Worm (Caenorhabditis elegans) whole organism, L4/young adult: ENCODE data around the gene cra-1.

Experiments used
- W03F9.2 ChIP-seq: fragments of 150-350 bp; optimal IDR thresholded peaks from 2 replicates; lab custom pipeline; 2014; ENCODE audit warnings: missing biosample characterization, missing genetic modification characterization
- dao-5 ChIP-seq: sonication (generic microtip); optimal IDR thresholded peaks from 2 replicates; lab custom pipeline; 2016; ENCODE audit warnings: missing genotype, missing genetic modification characterization, moderate library complexity, missing compliant biosample characterization
- him-1 ChIP-seq: sonication (generic microtip); optimal IDR thresholded peaks from 2 replicates; lab custom pipeline; 2016; ENCODE audit warnings: missing genotype, missing genetic modification reagents, missing genetic modification characterization, missing compliant biosample characterization

Gene cra-1

DNA sequence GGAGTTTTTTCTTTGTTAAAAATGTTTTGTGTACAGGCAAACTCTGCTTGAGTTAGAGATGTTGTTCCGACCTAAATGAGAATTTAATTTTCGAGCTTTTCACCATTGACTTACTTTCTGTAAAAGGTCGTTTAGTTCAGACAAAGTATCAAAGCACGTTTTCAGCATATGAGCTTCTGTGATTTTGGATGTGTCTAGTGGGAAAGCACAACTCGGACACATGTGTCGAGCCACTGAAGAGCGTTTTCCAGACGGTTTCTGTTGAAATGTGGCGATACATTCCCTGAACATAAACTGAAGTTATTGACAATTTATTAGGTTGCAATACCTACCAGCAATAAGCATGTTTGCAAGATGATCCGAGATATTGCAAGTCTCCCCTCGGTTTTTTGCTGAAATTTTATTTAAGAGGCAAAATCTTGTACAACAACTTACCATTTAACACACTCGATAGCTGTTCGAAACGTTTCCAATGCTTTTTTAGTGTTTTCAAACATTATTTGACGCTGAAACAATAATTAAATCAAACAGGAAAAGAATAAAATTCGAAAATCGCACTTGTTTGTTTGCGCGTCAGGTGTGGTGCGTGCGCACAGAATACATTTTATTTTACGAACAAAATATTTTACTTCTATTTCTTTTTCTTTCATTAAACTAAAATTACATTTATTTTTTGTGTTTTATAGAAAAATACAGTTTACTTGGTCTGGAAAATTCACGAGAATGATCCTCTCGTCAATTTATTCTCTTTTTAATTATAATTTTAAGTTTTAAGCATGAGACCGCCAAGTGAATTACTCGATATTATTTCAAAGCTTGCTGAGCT lies 20.0 kb upstream of the cra-1 start, which contains the start of the genes brd-1 and K04C2.2:
Gene brd-1 (minus strand): TSS at position 506 of the 826 bp plus-strand sequence.
Gene K04C2.2 (plus strand): TSS at position 776 of the 826 bp plus-strand sequence.
- no peak for TF ChIP-seq W03F9.2
- no peak for TF ChIP-seq dao-5 (tag; lab: Kevin White, UChicago)
- no peak for TF ChIP-seq him-1

DNA sequence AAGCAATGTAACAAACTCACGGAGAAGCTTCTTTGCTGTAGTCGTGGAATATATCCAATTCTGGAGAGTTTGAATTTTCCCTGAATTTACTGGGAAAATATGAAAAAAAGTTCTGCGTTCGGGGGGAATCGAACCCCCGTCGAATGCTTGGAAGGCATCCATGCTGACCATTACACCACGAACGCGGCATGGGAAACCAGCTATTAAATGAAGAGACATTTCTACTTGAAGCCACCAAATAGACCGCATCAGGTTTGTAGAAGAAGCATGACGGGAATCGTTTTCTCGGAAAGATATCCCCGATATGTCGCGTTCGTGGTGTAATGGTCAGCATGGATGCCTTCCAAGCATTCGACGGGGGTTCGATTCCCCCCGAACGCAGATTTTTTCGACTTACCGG lies 19.2 kb upstream of the cra-1 start:
- peak; percentile 79 for TF ChIP-seq dao-5 (tag; lab: Kevin White, UChicago)
- TF ChIP-seq him-1: no peak
- no peak for TF ChIP-seq W03F9.2

DNA sequence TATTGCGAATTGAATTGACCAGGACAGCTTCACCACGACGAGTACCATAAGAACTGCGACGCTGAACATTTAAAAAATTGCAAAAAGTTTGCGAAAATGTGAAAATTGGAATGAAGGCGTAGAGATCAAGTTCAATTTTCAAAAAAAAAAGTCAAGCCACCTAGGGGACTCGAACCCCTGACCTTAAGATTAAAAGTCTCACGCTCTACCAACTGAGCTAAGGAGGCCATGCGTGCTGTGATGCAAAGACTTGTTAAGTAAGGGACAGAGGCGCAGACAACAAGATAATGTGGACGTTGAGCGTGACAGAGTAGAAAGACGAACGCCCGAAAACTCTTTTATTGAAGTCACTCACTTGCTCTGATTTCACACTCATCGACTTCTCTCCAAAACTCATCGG lies 18.3 kb upstream of the cra-1 start:
- TF ChIP-seq him-1: peak; percentile 51
- TF ChIP-seq dao-5 (tag; lab: Kevin White, UChicago): peak; percentile 53
- TF ChIP-seq W03F9.2: peak; percentile 61

DNA sequence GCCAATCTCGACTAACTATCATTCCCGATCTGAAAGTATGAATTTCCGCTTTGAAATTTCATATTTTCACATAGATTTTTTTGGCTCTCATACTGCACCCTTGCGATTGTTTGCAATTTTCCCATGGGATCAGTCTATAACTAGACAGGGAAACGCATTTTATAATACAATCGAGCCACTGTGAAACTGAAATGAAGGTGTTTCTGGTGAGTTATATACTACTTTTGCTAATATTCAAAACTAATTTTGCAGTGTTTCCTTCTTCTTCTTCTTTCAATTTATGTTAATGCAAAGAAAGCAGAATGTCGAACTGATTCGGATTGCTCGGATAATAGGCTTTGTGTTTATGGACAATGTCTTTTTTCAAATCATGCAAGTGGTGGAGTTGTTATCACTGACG lies 16.6 kb upstream of the cra-1 start:
- TF ChIP-seq W03F9.2: no peak
- no peak for TF ChIP-seq dao-5 (tag; lab: Kevin White, UChicago)
- no peak for TF ChIP-seq him-1

DNA sequence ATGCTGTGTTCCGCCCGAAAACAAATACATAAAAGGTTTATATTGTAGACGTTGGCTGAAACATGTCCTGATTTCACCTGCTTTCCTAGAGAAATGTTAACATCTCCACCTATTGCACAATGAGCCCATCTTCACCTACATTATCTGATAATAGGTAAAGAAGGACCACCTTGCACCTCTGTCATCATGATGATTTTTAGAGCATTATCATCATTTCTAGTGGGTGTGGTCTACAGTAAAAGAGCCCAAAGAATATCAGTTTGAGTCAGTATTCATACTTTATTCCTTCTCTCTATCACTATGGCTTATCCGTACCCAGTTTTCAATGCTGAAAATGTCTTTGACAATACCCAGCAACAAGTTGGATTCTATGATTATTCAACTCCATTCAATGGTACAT lies 14.9 kb upstream of the cra-1 start, which contains the start of gene med-2:
Gene med-2 (plus strand): TSS at position 301 of the 400 bp plus-strand sequence.
- TF ChIP-seq him-1 (no peak), W03F9.2 (no peak), dao-5 (tag; lab: Kevin White, UChicago) (no peak)

DNA sequence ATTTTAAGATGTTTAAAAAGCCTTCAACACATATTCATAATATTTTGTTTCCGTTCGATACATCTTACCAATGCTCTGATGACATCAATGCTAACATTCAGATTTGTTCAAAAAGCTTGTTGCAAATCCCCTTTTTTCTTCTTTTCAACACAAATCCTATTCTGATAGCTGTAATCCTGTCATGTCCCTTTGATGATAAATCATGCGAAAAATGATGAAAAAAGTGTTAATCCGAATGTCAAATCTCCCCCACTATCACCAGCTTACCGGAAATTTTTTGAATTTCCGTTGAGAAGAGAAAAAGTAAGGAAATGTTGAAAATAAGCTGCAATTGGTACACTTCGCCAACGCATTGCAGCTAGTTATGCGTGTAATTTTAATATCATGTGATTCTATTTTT lies 12.5 kb upstream of the cra-1 start:
- TF ChIP-seq W03F9.2 (no peak), him-1 (no peak), dao-5 (tag; lab: Kevin White, UChicago) (no peak)

DNA sequence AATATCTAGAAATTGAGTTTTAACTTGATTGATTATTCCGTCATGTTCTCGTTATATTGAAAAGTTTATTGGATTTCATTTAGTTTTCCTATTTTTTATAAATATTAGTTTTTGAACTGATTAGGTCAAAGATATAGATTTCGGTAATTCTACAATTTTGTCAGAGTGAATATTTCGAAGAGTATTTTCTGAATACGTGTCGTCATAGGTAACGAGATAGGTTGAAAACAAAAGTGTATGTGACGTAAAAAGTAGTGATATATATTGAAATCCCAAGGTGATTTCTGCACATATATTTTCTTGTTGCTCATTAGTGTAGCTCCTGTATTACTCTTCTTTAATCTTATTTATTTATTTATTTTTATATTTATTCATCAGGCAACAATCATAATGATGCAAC lies 11.5 kb upstream of the cra-1 start, which contains the start of gene K04C2.7:
Gene K04C2.7 (plus strand): TSS at position 301 of the 400 bp plus-strand sequence.
- no peak for TF ChIP-seq dao-5 (tag; lab: Kevin White, UChicago)
- TF ChIP-seq W03F9.2: no peak
- TF ChIP-seq him-1: no peak

DNA sequence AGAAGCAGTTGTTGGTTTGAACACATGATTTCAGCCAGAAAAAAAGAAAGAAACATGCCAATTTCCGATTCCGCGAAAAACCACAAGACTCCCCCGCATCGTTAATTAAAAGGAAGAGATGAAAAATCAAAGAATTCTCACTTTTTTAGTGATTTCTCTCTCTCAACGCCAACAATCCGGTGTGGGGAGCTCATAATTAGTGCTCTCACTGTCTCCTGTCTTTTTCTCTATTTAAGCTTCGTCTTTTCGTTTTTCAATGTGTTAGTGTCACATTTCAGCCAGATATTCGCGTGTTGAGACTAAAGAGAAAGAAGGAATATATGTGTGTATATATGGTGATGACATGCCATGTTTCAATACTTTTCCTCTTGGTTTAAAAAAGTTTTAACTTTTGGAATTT lies 4.5 kb upstream of the cra-1 start:
- TF ChIP-seq W03F9.2 (no peak), dao-5 (tag; lab: Kevin White, UChicago) (no peak), him-1 (peak; percentile 25)

DNA sequence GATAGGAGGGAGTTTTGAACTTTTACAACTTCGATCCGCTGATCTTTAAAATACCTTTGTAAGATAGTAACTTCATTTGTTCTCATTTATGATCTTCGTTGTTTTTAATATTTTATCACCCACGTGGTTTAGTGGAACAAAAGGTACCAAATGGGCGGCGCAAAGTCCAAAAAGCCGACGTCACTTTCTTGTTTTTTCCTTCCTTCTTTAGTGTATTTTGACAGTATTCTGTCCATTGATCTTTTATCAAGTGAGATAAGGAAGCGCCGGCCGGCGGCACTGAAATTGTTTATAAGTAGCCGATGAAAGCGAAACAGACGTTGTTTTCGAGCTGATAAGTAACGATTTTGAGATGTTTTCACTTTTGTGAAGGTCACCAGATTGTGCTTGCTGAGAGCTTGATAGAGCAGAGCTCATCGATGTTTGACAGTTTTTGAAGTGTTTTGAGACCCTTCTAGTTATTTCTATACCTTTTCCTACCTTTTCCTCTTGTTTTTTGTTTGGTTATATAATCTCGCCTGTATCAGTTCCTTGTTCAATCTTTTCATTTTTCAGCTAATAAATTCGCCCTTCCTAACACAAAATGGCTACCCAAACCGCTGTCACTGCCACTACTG lies 3.4 kb upstream of the cra-1 start, which contains the start of gene K04C2.3:
Gene K04C2.3 (plus strand): TSS at position 556 of the 617 bp plus-strand sequence.
- TF ChIP-seq W03F9.2 (no peak), him-1 (peak; percentile 4)

DNA sequence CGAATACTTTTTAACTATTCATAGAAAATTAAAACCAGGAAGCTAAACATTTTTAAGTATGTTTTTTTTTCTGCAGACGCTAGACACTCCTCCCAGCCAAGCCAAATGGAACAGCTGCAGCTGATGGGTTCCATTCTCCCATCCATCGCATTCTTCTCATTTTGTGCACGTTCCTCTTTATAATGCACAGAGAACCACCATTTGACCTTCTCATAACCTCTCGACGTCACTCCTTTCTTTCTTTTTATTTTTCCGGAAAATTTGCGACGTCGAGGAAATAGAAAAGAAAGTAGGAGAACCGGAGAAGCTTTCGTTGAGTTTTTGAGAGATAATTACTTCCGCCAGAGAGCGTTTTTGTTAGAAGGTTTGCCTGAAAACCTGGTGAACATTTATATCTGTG lies 2.4 kb upstream of the cra-1 start:
- TF ChIP-seq dao-5 (tag; lab: Kevin White, UChicago) (no peak), W03F9.2 (no peak), him-1 (no peak)

DNA sequence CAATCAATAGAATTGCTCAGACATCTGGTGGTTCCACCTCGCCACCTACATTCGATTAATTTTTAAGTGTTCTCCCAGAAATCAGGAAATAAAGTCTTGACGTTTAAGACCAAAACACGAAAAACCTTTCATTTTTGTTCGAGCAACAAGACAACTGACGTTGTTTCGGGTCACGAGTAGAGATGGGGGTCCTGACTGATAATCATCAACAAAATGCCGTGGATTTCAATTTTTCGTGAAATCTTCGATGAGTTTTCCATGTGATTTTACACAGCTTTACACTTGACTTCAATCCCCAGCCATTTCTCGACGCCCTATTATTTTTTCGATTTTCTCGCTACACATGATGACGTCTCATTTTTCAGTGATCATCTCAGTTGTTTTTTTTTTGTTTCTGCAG lies 1.8 kb upstream of the cra-1 start:
- no peak for TF ChIP-seq W03F9.2
- TF ChIP-seq dao-5 (tag; lab: Kevin White, UChicago): no peak
- TF ChIP-seq him-1: no peak

DNA sequence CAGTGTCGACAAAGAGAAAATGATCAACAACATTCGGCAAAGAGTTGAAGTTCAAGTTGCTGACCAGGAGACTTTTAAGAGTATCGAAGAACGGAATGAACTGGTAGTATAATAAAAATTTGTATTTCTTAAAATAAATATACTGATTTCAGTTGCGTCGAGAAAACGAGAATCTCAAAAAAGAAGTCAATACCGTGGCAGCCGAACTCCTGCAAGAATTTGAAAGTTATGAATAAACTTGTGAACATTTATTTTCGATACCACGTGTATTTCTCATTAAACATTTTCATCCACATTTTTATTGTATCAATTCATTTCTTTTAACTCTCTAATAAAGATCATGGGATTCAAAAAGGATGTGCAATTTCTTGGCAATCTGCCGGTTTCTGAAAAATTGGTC lies 736 bp upstream of the cra-1 start, which contains the start of gene K04C2.8:
Gene K04C2.8 (plus strand): TSS at position 301 of the 400 bp plus-strand sequence.
- TF ChIP-seq dao-5 (tag; lab: Kevin White, UChicago) (no peak), him-1 (no peak), W03F9.2 (no peak)

DNA sequence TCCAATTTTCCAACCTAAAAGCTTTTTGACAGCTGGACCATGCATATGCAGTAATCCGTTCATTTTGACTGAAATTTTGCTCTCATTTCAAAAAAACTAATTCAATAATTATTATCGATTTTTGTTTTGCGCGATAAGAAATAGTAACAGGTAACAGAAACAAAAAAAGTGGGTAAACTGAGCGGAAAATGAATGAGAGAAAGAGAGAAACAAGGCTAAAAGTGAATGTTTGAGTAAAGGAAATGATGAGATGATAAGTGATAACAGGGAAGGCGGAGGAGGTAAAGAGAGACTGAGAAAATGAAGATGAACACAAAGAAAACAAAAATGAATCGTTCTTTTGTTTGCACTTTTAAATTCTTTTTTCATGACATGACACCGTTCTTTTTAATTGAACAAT lies 5.4 kb downstream of the cra-1 start, which contains the start of gene sma-3:
Gene sma-3 (minus strand): TSS at position 68 of the 400 bp plus-strand sequence.
- TF ChIP-seq dao-5 (tag; lab: Kevin White, UChicago): no peak
- TF ChIP-seq W03F9.2: no peak
- TF ChIP-seq him-1: no peak

DNA sequence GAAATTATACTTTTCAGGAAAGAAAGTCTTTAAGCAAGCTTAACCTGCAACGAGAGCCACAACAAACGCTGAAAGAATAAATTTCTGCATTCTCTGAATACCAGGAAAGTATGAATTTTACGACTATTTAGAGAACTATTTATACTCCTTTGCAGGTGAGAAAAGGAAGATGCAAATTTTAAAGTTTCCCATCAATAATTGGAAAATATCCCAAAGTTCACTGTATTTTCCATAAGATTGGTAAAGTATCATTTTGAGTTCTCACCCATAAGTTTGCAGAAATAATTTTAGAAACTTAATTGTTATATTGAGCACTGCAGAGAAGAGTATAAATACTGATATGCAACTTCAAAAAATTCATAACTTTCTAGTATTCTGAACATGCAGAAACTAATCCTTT lies 9.8 kb downstream of the cra-1 start, which contains the start of gene clec-158:
Gene clec-158 (minus strand): TSS at position 101 of the 400 bp plus-strand sequence.
- TF ChIP-seq him-1 (no peak), dao-5 (tag; lab: Kevin White, UChicago) (no peak), W03F9.2 (no peak)

DNA sequence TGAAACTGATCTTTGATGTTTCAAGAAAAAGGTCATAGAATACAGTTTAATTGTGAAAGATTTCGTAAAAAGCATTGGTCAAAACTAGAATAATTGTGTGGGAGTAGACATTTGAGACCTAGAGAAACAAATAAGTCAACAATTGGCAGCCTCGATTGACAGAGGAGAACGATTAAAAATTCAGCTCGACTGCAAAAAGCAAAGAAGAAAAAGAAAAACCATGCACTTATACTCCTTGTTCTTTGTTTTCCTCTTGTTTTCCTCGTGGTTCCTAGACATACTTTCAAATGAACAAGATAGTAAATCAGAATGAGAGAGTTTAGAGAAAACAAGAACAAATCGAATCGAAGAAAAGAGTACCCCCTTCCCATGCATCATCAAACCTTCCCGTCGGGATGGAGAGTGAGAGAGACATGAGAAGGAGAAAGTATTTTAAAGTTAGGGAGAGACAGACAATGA lies 11.8 kb downstream of the cra-1 start:
- TF ChIP-seq W03F9.2 (no peak), him-1 (no peak), dao-5 (tag; lab: Kevin White, UChicago) (no peak)
